Fruit fly (Drosophila melanogaster): Measurements from ENCODE around the gene GCS1.

Gene GCS1

DNA sequence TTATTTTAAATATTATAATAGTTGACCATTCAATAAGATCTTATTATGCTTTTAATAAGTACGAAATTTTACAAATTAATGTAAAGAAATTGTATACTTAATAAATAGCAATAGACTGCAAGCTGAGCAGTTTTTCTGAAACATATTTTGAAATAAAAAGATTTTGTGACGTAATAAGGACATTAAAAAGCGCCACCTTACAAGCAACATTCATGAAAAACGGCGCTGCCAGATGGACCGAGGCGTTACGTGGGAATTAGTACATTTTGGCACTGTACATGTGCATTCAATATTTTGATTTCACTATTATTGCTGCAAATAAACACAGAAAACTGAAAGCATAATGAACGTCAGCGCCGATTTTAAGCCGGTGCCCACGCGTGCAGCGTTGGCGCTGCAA is 1.0 kb upstream of the GCS1 start, which contains the start of gene CG1738 (continued):
- TF ChIP-seq sd (tag; optimal IDR thresholded peaks at IDR 0.05) (no peak), Blimp-1 (GFP tag; optimal IDR thresholded peaks at IDR 0.05) (no peak), Med (GFP tag) (peak; percentile 79), CG15011 (GFP tag; optimal IDR thresholded peaks at IDR 0.05) (no peak), wek (GFP tag; optimal IDR thresholded peaks at IDR 0.05) (no peak), CG2202 (tag; optimal IDR thresholded peaks at IDR 0.05) (no peak), CG31441 (GFP tag; IDR thresholded peaks at IDR 0.05) (0 out of 2 replicates have a peak, but pooled peaks have one; percentile 22), Atf6 (GFP tag; IDR thresholded peaks at IDR 0.05) (0 out of 2 replicates have a peak, but pooled peaks have one; percentile 18), CG18476 (GFP tag; optimal IDR thresholded peaks at IDR 0.05) (no peak), CG10267 (tag; optimal IDR thresholded peaks at IDR 0.05) (peak; percentile 37), Gsc (GFP tag; IDR thresholded peaks at IDR 0.05) (no peak), CG34376 (GFP tag; optimal IDR thresholded peaks at IDR 0.05) (no peak), Side (GFP tag; optimal IDR thresholded peaks at IDR 0.05) (no peak), Pdp1 (GFP tag; optimal IDR thresholded peaks at IDR 0.05) (peak in 1 of 2 experiments; percentile 90), aop (GFP tag; IDR thresholded peaks at IDR 0.05) (no peak), Dll (GFP tag; IDR thresholded peaks at IDR 0.05; ENCODE audit: partially characterized antibody) (no peak), dmrt99B (tag; optimal IDR thresholded peaks at IDR 0.05) (peak; percentile 3), toy (GFP tag; IDR thresholded peaks at IDR 0.05) (no peak), CG12659 (GFP tag; optimal IDR thresholded peaks at IDR 0.05) (peak; percentile 23), exex (tag; optimal IDR thresholded peaks at IDR 0.05) (no peak), nom (GFP tag; optimal IDR thresholded peaks at IDR 0.05) (no peak), CG3847 (GFP tag; IDR thresholded peaks at IDR 0.05) (peak; percentile 65), CkIIα-i1 (GFP tag; IDR thresholded peaks at IDR 0.05) (no peak), Atf-2 (GFP tag; optimal IDR thresholded peaks at IDR 0.05) (no peak), CG18011 (GFP tag; optimal IDR thresholded peaks at IDR 0.05) (no peak), cato (GFP tag; optimal IDR thresholded peaks at IDR 0.05; ENCODE audit: borderline replicate concordance) (no peak), unpg (GFP tag; optimal IDR thresholded peaks at IDR 0.05) (peak; percentile 17), chinmo (GFP tag; IDR thresholded peaks at IDR 0.05; ENCODE audit: partially characterized antibody) (no peak), da (GFP tag; optimal IDR thresholded peaks at IDR 0.05) (no peak), Antp (GFP tag; optimal IDR thresholded peaks at IDR 0.05) (no peak), cwo (GFP tag; optimal IDR thresholded peaks at IDR 0.05) (no peak), CG12236 (GFP tag; optimal IDR thresholded peaks at IDR 0.05) (no peak), gt (GFP tag; IDR thresholded peaks at IDR 0.05) (no peak), CG15514 (GFP tag; optimal IDR thresholded peaks at IDR 0.05) (peak; percentile 31), CG10462 (GFP tag; optimal IDR thresholded peaks at IDR 0.05) (no peak), Dp (GFP tag; optimal IDR thresholded peaks at IDR 0.05) (peak; percentile 8), Dad (GFP tag; optimal IDR thresholded peaks at IDR 0.05) (no peak), CG10366 (GFP tag; IDR thresholded peaks at IDR 0.05) (no peak), CG7372 (GFP tag; IDR thresholded peaks at IDR 0.05) (no peak), CG7786 (GFP tag; optimal IDR thresholded peaks at IDR 0.05) (no peak), amos (GFP tag; IDR thresholded peaks at IDR 0.05; ENCODE audit: partially characterized antibody) (peak; percentile 19; the same call in 1 of the 2 replicates), ken (GFP tag; IDR thresholded peaks at IDR 0.05) (no peak), nmo (GFP tag; optimal IDR thresholded peaks at IDR 0.05) (peak; percentile 15), Xbp1 (GFP tag; optimal IDR thresholded peaks at IDR 0.05) (peak; percentile 41), Drgx (GFP tag; IDR thresholded peaks at IDR 0.05) (no peak), sug (tag; optimal IDR thresholded peaks at IDR 0.05) (peak; percentile 23), CG2116 (GFP tag; optimal IDR thresholded peaks at IDR 0.05) (no peak), Lim3 (GFP tag; IDR thresholded peaks at IDR 0.05) (no peak), tup (GFP tag; optimal IDR thresholded peaks at IDR 0.05) (no peak), fd64A (GFP tag; optimal IDR thresholded peaks at IDR 0.05) (no peak)
